Worm (Caenorhabditis elegans) whole organism, late embryonic: Measurements from ENCODE around the gene R09F10.3.

Experiments used
- fkh-10 ChIP-seq: fragments of 150-350 bp; optimal IDR thresholded peaks from 2 replicates; lab custom pipeline; 2014; ENCODE audit warnings: missing biosample characterization, missing genetic modification reagents, missing genetic modification characterization
- nhr-232 ChIP-seq: sonication (generic microtip); optimal IDR thresholded peaks from 2 replicates; lab custom pipeline; 2016; ENCODE audit warnings: missing genetic modification characterization, missing compliant biosample characterization
- pha-4 ChIP-seq: fragments of 150-350 bp; optimal IDR thresholded peaks from 2 replicates; lab custom pipeline; 2018; ENCODE audit warnings: missing biosample characterization, missing genetic modification reagents, missing genetic modification characterization
- sox-4 ChIP-seq: sonication (generic microtip); optimal IDR thresholded peaks from 2 replicates; lab custom pipeline; 2017; ENCODE audit warnings: mild to moderate bottlenecking, missing genetic modification characterization, inconsistent platforms, missing compliant biosample characterization

DNA sequence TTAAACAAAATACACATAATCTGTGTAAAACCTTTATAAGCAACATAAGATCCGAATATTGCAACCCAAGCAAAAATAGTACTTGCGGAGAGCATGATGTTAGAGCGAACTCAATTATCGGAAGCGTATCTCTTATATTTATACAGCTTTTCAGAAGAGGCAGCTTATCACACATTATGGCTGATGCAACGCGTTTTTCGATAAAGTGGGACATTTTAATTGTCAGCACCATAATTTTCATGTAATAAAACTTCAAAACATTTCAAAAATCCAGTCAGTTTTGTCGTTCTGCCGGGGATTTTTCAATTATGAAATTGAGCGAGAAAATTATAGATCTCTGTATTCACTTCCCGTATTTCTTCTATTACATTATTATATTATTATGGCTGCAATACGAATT lies 51.8 kb downstream of the R09F10.3 start, which contains the start of gene drd-5:
- TF ChIP-seq fkh-10 (no peak), sox-4 (tag; lab: Kevin White, UChicago) (no peak), nhr-232 (tag; lab: Kevin White, UChicago) (no peak), pha-4 (tag; lab: Kevin White, UChicago) (no peak)
